Fruit fly (Drosophila melanogaster): Measurements from ENCODE around the gene pasi1.
A peak's percentile ranks its signal among the peaks of the same experiment; 100 is the strongest.

The pasi1 gene

dm6 chr3R:17812477-17812876 is 17.6 kb downstream of the pasi1 start (continued):
- no peak for TF ChIP-seq CG10959 (GFP tag; IDR thresholded peaks at IDR 0.05)
- no peak for TF ChIP-seq salm (tag; optimal IDR thresholded peaks at IDR 0.05)
- TF ChIP-seq odd (GFP tag; optimal IDR thresholded peaks at IDR 0.05): no peak
- TF ChIP-seq Nf-YA (GFP tag; IDR thresholded peaks at IDR 0.05): no peak
- no peak for TF ChIP-seq CG10431 (GFP tag; optimal IDR thresholded peaks at IDR 0.05)
- TF ChIP-seq NC2α (GFP tag; optimal IDR thresholded peaks at IDR 0.05): no peak
- no peak for TF ChIP-seq fd96Cb (tag; optimal IDR thresholded peaks at IDR 0.05)
- no peak for TF ChIP-seq CG10209 (GFP tag; optimal IDR thresholded peaks at IDR 0.05)
- TF ChIP-seq fd102C (GFP tag; optimal IDR thresholded peaks at IDR 0.05): no peak
- TF ChIP-seq Ptx1 (GFP tag; IDR thresholded peaks at IDR 0.05): no peak
- no peak for TF ChIP-seq CG31224 (GFP tag; IDR thresholded peaks at IDR 0.05)
- peak; percentile 20; the same call in 1 of the 3 replicates for TF ChIP-seq Dbx (GFP tag; IDR thresholded peaks at IDR 0.05)
- TF ChIP-seq Bgb (GFP tag; IDR thresholded peaks at IDR 0.05; ENCODE audit: partially characterized antibody): no peak
- no peak for TF ChIP-seq CG3847 (GFP tag; IDR thresholded peaks at IDR 0.05)
- no peak for TF ChIP-seq CG3407 (GFP tag; optimal IDR thresholded peaks at IDR 0.05)
- TF ChIP-seq CG16779 (GFP tag; IDR thresholded peaks at IDR 0.05): 0 out of 2 replicates have a peak, but pooled peaks have one; percentile 5
- TF ChIP-seq Dref (GFP tag; IDR thresholded peaks at IDR 0.05): 0 out of 2 replicates have a peak, but pooled peaks have one; percentile 10
- no peak for TF ChIP-seq bsh (GFP tag; optimal IDR thresholded peaks at IDR 0.05)
- no peak for TF ChIP-seq ssp (GFP tag; IDR thresholded peaks at IDR 0.05)
- TF ChIP-seq B-H1 (GFP tag; IDR thresholded peaks at IDR 0.05): no peak
- TF ChIP-seq seq (GFP tag; IDR thresholded peaks at IDR 0.05): peak; percentile 21; the same call in 1 of the 2 replicates
- no peak for TF ChIP-seq CG6689 (GFP tag; IDR thresholded peaks at IDR 0.05)
- TF ChIP-seq CG14965 (GFP tag; optimal IDR thresholded peaks at IDR 0.05; ENCODE audit: borderline replicate concordance): no peak
- 0 out of 3 replicates have a peak, but pooled peaks have one; percentile 29 for TF ChIP-seq zfh1 (GFP tag; IDR thresholded peaks at IDR 0.05)
- TF ChIP-seq CG11695 (GFP tag; IDR thresholded peaks at IDR 0.05): no peak
- TF ChIP-seq sob (GFP tag; IDR thresholded peaks at IDR 0.05): 0 out of 2 replicates have a peak, but pooled peaks have one; percentile 13
- TF ChIP-seq Camta (GFP tag; optimal IDR thresholded peaks at IDR 0.05): no peak
- TF ChIP-seq CG13775 (GFP tag; optimal IDR thresholded peaks at IDR 0.05): no peak
- no peak for TF ChIP-seq CG5953 (GFP tag; IDR thresholded peaks at IDR 0.05)
- TF ChIP-seq gsb (GFP tag; IDR thresholded peaks at IDR 0.05): no peak
- TF ChIP-seq crol (GFP tag; IDR thresholded peaks at IDR 0.05): 0 out of 2 replicates have a peak, but pooled peaks have one; percentile 20
- no peak for TF ChIP-seq Fer3 (tag; optimal IDR thresholded peaks at IDR 0.05)
- TF ChIP-seq shn (GFP tag; optimal IDR thresholded peaks at IDR 0.05): no peak
- TF ChIP-seq tll (GFP tag; optimal IDR thresholded peaks at IDR 0.05): no peak
- TF ChIP-seq ewg (GFP tag; optimal IDR thresholded peaks at IDR 0.05): peak; percentile 56

DNA sequence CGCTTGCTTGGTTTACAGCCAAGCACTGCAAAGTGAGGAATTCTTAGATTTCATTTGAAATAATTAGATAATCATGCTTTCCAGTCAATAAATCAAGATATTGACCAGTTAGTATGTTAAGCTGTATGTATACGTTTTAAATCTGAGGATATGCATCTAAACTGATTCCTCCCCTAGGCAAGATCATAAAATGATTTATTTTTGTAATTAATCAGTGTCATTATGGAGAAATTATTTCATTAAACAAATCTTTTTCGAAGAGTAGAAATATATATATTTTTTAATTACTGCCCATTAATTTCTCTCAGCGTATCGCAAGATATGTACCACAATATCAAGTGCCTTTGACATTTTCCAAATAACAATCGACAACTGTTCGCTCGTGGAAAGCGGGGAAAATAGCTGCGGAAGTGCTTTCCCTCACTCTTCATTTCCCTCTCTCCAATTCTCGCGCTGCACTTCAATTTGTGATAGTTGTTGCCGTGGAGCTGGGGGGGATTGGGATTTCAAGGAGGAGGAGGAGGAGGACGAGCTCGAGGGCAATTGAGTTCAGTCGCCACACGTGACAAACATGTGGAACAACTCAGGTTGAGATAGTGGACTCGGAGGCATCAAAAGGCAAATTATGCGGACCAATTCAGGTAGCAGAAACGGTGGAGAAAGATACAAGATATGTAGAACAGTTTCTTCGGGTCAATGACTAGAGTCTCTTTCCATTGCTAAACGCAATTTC is 19.5 kb downstream of the pasi1 start:
- TF ChIP-seq Gug (GFP tag; IDR thresholded peaks at IDR 0.05) (no peak), CG17829 (tag; optimal IDR thresholded peaks at IDR 0.05) (peak; percentile 50), CG18262 (tag; optimal IDR thresholded peaks at IDR 0.05) (peak; percentile 77), CG15696 (tag; optimal IDR thresholded peaks at IDR 0.05) (no peak), BEAF-32 (GFP tag; optimal IDR thresholded peaks at IDR 0.05) (no peak), Doc2 (GFP tag; IDR thresholded peaks at IDR 0.05) (no peak), CG7556 (GFP tag; optimal IDR thresholded peaks at IDR 0.05) (peak; percentile 15), CG17361 (GFP tag; IDR thresholded peaks at IDR 0.05) (peak; percentile 64), CG11093 (GFP tag; IDR thresholded peaks at IDR 0.05) (no peak), C15 (GFP tag; IDR thresholded peaks at IDR 0.05) (no peak), Awh (GFP tag; IDR thresholded peaks at IDR 0.05) (no peak), bsh (GFP tag; optimal IDR thresholded peaks at IDR 0.05) (peak in 1 of 2 experiments; percentile 33), CTCF (GFP tag; optimal IDR thresholded peaks at IDR 0.05) (no peak), Six4 (GFP tag; optimal IDR thresholded peaks at IDR 0.05) (no peak), CG11504 (tag; optimal IDR thresholded peaks at IDR 0.05) (peak; percentile 8), Blimp-1 (GFP tag; optimal IDR thresholded peaks at IDR 0.05) (peak; percentile 51), ase (GFP tag; IDR thresholded peaks at IDR 0.05) (no peak), h (optimal IDR thresholded peaks at IDR 0.05) (no peak), CG4404 (GFP tag; IDR thresholded peaks at IDR 0.05) (no peak)

Data from whole organism, embryonic.